Worm (Caenorhabditis elegans) whole organism, L4 larva: ENCODE measurements around the gene F56D6.9.

Source experiments
- D1046.2 ChIP-seq: fragments of 200-800 bp; sonication (Bioruptor generic); IDR thresholded peaks from 2 replicates; pipeline ENCODE4 v1.3.6; 2022; ENCODE audit warnings: missing genetic modification characterization, missing compliant biosample characterization
- F44E2.7 ChIP-seq: fragments of 200-800 bp; sonication (Bioruptor generic); IDR thresholded peaks from 2 replicates; pipeline ENCODE4 v2.1.2; 2022; ENCODE audit warnings: missing genetic modification characterization, missing compliant biosample characterization
- aha-1 ChIP-seq: fragments of 150-350 bp; peaks from one replicate; lab custom pipeline; 2014; ENCODE audit warnings: missing biosample characterization, missing genetic modification characterization
- ama-1 ChIP-seq: fragments of 150-350 bp; optimal IDR thresholded peaks from 2 replicates; lab custom pipeline; 2014; ENCODE audit warnings: inconsistent platforms, mixed read lengths
- arid-1 ChIP-seq: fragments of 200-800 bp; sonication (Bioruptor generic); conservative IDR thresholded peaks from 2 replicates; pipeline ENCODE4 v1.3.6; 2022; ENCODE audit warnings: missing genetic modification reagents, missing genetic modification characterization, missing compliant biosample characterization
- ceh-32 ChIP-seq: sonication (generic microtip); optimal IDR thresholded peaks from 2 replicates; lab custom pipeline; 2016; ENCODE audit warnings: mild to moderate bottlenecking, missing genetic modification characterization, missing compliant biosample characterization; ENCODE audit not compliant: poor library complexity
- ceh-82 ChIP-seq: sonication (generic microtip); optimal IDR thresholded peaks from 2 replicates; lab custom pipeline; 2017; ENCODE audit warnings: missing biosample characterization, missing genetic modification characterization
- daf-16 ChIP-seq, 3 experiments: sonication (generic microtip); optimal IDR thresholded peaks; 2 replicates each; lab custom pipeline; 2016 to 2017; ENCODE audit warnings: missing genetic modification characterization in 3 of 3, missing genetic modification reagents in 3 of 3, mild to moderate bottlenecking in 2 of 3, missing compliant biosample characterization in 2 of 3, missing biosample characterization in 1 of 3, moderate library complexity in 1 of 3
- dmd-6 ChIP-seq: fragments of 200-800 bp; sonication (Bioruptor generic); IDR thresholded peaks from 2 replicates; pipeline ENCODE4 v1.3.6; 2022; ENCODE audit warnings: missing genetic modification reagents, missing genetic modification characterization, missing compliant biosample characterization
- egl-27 ChIP-seq: sonication (generic microtip); optimal IDR thresholded peaks from 3 replicates; lab custom pipeline; 2017; ENCODE audit warnings: missing biosample characterization, missing genetic modification reagents, missing genetic modification characterization
- gei-8 ChIP-seq: fragments of 200-800 bp; sonication (Bioruptor generic); optimal IDR thresholded peaks from 2 replicates; lab custom pipeline; 2018; ENCODE audit warnings: mild to moderate bottlenecking, missing genetic modification characterization, missing compliant biosample characterization
- hif-1 ChIP-seq, 2 experiments: sonication (generic microtip); optimal IDR thresholded peaks; 2 replicates each; lab custom pipeline; 2016 to 2017; ENCODE audit warnings: missing compliant biosample characterization in 2 of 2, missing genetic modification characterization in 2 of 2, missing genetic modification reagents in 2 of 2, missing genotype in 2 of 2, mild to moderate bottlenecking in 1 of 2
- hlh-11 ChIP-seq: fragments of 200-800 bp; sonication (Bioruptor generic); optimal IDR thresholded peaks from 2 replicates; lab custom pipeline; 2018; ENCODE audit warnings: mild to moderate bottlenecking, missing genetic modification characterization, missing compliant biosample characterization
- hlh-30 ChIP-seq: sonication (generic microtip); optimal IDR thresholded peaks from 2 replicates; lab custom pipeline; 2017; ENCODE audit warnings: antibody characterized with exemption, mild to moderate bottlenecking, missing genetic modification characterization, missing compliant biosample characterization; ENCODE audit not compliant: insufficient read depth
- lin-1 ChIP-seq: fragments of 200-800 bp; sonication (Bioruptor generic); IDR thresholded peaks from 2 replicates; pipeline ENCODE4 v1.3.6; 2022; ENCODE audit warnings: missing genetic modification reagents, missing genetic modification characterization, missing compliant biosample characterization
- lin-29 ChIP-seq: fragments of 200-800 bp; sonication (Bioruptor generic); IDR thresholded peaks from 2 replicates; pipeline ENCODE4 v1.3.6; 2022; ENCODE audit warnings: missing genetic modification reagents, missing genetic modification characterization, missing compliant biosample characterization
- mdl-1 ChIP-seq, 2 experiments: fragments of 150-350 bp in 1 of 2; sonication (generic microtip) in 1 of 2; optimal IDR thresholded peaks; 2 replicates each; lab custom pipeline; 2014 to 2017; ENCODE audit warnings: missing biosample characterization in 2 of 2, missing genetic modification characterization in 2 of 2
- nhr-111 ChIP-seq: fragments of 200-800 bp; sonication (Bioruptor generic); optimal IDR thresholded peaks from 2 replicates; lab custom pipeline; 2018; ENCODE audit warnings: mild to moderate bottlenecking, missing genetic modification characterization, missing compliant biosample characterization
- nhr-28 ChIP-seq: fragments of 150-350 bp; optimal IDR thresholded peaks from 2 replicates; lab custom pipeline; 2014; ENCODE audit warnings: missing biosample characterization, missing genetic modification characterization
- nhr-41 ChIP-seq: fragments of 200-800 bp; sonication (Bioruptor generic); IDR thresholded peaks from 2 replicates; pipeline ENCODE4 v1.3.6; 2022; ENCODE audit warnings: missing genetic modification reagents, missing genetic modification characterization, missing compliant biosample characterization
- pqm-1 ChIP-seq: sonication (generic microtip); optimal IDR thresholded peaks from 2 replicates; lab custom pipeline; 2017; ENCODE audit warnings: missing biosample characterization, missing genetic modification characterization
- rbr-2 ChIP-seq: sonication (generic microtip); optimal IDR thresholded peaks from 2 replicates; lab custom pipeline; 2016; ENCODE audit warnings: missing genotype, missing genetic modification characterization, missing compliant biosample characterization
- saeg-2 ChIP-seq: fragments of 200-800 bp; sonication (Bioruptor generic); IDR thresholded peaks from 2 replicates; pipeline ENCODE4 v1.3.6; 2022; ENCODE audit warnings: missing genetic modification reagents, missing genetic modification characterization, missing compliant biosample characterization
- set-16 ChIP-seq: fragments of 200-800 bp; sonication (Bioruptor generic); IDR thresholded peaks from 2 replicates; pipeline ENCODE4 v1.3.6; 2022; ENCODE audit warnings: missing genetic modification reagents, missing genetic modification characterization, missing compliant biosample characterization
- snpc-1.2 ChIP-seq: fragments of 200-800 bp; sonication (Bioruptor generic); IDR thresholded peaks from 2 replicates; pipeline ENCODE4 v1.3.6; 2022; ENCODE audit warnings: missing genetic modification reagents, missing genetic modification characterization, missing compliant biosample characterization
- unc-130 ChIP-seq: sonication (generic microtip); optimal IDR thresholded peaks from 2 replicates; lab custom pipeline; 2016; ENCODE audit warnings: missing genetic modification reagents, missing genetic modification characterization, missing compliant biosample characterization
- unc-62 ChIP-seq, 3 experiments: fragments of 150-350 bp in 1 of 3; sonication (generic microtip); optimal IDR thresholded peaks in 2 of 3; peaks in 1 of 3; 1 replicate in 1 of 3; 2 replicates in 2 of 3; lab custom pipeline; 2014 to 2017; ENCODE audit warnings: missing biosample characterization in 3 of 3, missing genetic modification characterization in 3 of 3, missing genetic modification reagents in 3 of 3, missing genotype in 1 of 3
- zip-11 ChIP-seq: fragments of 200-800 bp; sonication (Bioruptor generic); IDR thresholded peaks from 2 replicates; pipeline ENCODE4 v1.3.6; 2022; ENCODE audit warnings: missing genetic modification characterization, missing compliant biosample characterization
- zip-2 ChIP-seq: fragments of 150-350 bp; optimal IDR thresholded peaks from 2 replicates; lab custom pipeline; 2014; ENCODE audit warnings: missing biosample characterization, missing genetic modification characterization

The F56D6.9 gene

DNA sequence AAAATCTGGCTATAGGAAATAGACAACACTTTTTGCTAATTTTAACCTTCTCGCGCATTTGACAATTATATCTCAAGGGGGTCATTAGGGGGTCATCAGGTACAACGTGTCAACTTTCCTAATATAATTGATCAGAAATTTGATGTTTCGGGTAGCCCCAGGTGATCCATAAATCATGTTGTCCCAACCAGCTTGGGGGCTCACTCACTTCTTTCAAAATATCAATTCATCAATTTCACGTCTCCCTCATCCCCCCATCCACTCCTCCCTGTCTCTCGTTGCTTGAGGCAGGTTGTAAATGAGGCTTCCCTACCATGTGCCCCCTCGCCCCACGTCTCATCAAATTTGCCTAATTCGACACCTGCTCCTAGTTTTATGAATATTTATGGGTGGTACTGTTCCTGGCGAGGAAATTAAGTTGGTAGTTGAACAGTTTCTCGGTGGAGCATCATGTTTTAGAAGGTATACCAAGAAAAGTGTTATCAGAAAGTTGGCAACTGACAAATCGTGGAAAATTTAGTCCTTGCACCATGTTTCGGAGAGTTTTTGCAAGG lies 34.1 kb upstream of the F56D6.9 start:
- TF ChIP-seq ceh-82 (tag; lab: Kevin White, UChicago) (no peak), unc-62 (GFP tag; optimal IDR thresholded peaks at IDR 0.05 in 1 of 2; lab: Kevin White, UChicago) (peak in 1 of 2 experiments; percentile 95), unc-62 (tag; optimal IDR thresholded peaks at IDR 0.05; lab: Kevin White, UChicago) (no peak)

DNA sequence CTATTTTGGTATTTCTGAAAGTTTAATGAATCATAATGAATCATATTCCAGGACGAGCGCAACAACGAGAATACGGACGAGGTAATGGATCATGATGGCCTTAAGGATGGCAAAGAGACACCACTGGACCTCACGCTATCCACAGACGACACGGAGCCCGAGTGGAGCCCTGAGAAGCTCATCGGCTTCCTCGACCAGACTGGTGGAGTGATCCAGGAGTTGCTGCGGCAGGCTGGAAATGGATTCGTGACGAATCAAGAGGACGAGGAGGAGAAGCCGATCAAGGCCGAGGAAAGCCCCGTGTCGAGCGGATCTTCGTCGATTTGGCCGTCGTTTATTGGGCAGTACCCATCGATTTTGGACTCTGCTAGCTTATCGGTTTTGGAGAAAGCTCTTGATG lies 32.6 kb upstream of the F56D6.9 start:
- no peak for TF ChIP-seq ceh-32
- TF ChIP-seq arid-1 (GFP tag; lab: Robert Waterston, UW): no peak
- peak; percentile 70; the same call in 1 of the 2 replicates for TF ChIP-seq set-16 (GFP tag; lab: Robert Waterston, UW)
- TF ChIP-seq hif-1 (tag; optimal IDR thresholded peaks at IDR 0.05; lab: Kevin White, UChicago): no peak

DNA sequence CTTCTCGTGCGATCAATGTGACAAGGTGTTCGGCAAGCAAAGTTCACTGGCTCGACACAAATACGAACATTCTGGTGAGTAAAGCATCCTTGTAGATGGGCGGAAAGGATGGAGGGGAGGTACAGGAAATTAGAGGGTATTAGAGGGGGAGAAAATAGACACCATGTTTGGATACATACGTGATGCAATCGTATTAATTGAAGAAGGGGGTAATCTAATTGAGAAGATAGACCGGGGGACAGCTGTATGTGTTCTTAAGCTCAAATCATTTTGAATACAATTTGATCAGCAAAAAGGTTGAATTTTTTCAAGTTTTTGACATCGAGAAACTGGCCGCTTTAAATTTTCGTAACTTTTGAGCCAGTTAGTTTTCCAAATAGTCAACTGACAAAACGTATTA lies 31.7 kb upstream of the F56D6.9 start:
- TF ChIP-seq unc-130 (GFP tag; lab: Kevin White, UChicago): no peak
- no peak for TF ChIP-seq egl-27 (tag; lab: Kevin White, UChicago)
- TF ChIP-seq lin-1 (GFP tag; lab: Robert Waterston, UW): no peak
- no peak for TF ChIP-seq pqm-1
- TF ChIP-seq gei-8: no peak
- no peak for TF ChIP-seq D1046.2
- no peak for TF ChIP-seq zip-11 (GFP tag; lab: Robert Waterston, UW)
- no peak for TF ChIP-seq snpc-1.2 (GFP tag; lab: Robert Waterston, UW)
- TF ChIP-seq lin-29: no peak
- no peak for TF ChIP-seq zip-2
- no peak for TF ChIP-seq F44E2.7 (GFP tag; lab: Robert Waterston, UW)
- TF ChIP-seq ama-1 (lab: Kevin White, UChicago): no peak

DNA sequence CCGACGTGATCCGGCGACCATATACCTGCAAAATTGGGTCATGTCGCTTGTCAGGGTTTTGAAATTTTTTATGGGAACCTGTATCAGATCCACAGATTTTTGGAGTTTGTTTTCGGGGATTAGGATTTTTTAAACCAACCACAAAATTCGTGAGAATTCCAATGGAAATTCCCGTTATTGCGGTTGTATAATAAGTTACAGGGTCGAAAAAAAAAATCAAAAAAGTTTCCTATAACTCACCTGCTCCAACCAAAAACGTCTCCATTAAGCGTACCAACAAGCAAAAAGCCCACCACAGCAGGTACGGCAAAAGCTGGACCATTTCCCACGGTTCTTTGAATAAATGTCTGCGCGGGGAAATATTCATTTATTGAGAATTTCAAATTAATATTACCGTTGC lies 29.2 kb upstream of the F56D6.9 start:
- TF ChIP-seq aha-1: peak; percentile 90
- no peak for TF ChIP-seq hlh-11 (tag; lab: Kevin White, UChicago)

DNA sequence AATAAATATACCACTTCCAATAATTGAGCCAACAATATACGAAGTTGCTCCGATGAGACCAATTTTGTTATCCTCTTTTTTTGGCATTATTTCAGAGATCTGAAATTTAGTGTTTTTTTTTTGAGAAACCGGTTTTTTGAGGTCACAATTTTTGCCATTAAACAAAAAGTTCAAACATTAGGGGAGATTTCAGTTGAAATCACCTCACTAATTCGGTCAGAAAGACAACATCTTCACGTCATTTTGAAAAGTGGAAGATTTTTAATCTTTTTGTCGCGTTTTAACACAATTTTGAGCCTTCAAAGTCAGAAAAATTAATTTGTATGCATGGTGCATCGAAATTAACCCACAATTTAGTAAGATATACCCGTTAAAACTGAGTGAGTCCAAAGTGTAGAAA lies 27.2 kb upstream of the F56D6.9 start, which contains the start of gene aat-8:
TSS of gene aat-8 (minus strand) at position 101 of the 400 bp plus-strand sequence.
- TF ChIP-seq aha-1 (peak; percentile 0), nhr-41 (GFP tag; lab: Robert Waterston, UW) (no peak), mdl-1 (tag; optimal IDR thresholded peaks at IDR 0.05; lab: Kevin White, UChicago) (no peak), nhr-111 (GFP tag; lab: Kevin White, UChicago) (no peak)

DNA sequence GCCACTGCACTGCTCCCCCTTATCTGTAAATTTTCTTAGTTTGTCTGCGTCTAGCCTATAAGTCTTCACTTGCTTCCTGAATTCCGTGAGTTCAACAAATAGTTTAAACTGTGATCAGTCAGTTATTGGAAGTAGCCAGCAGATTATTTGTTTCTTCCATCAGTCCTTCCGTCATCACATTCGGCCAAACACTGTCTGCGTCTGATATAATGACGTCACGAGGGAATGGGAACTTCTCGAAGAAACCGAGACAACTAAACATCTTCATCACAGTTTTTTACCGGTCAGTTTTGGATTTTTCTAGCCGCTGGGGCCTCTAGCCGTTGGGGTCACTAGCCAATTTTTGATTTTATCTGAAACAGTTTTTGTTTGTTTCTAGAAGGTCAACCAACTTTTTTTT lies 26.1 kb upstream of the F56D6.9 start:
- TF ChIP-seq daf-16 (GFP tag; optimal IDR thresholded peaks at IDR 0.05; lab: Kevin White, UChicago) (no peak), daf-16 (tag; optimal IDR thresholded peaks at IDR 0.05; lab: Kevin White, UChicago) (peak; percentile 36), saeg-2 (GFP tag; lab: Robert Waterston, UW) (no peak), rbr-2 (tag; lab: Kevin White, UChicago) (no peak), hlh-11 (tag; lab: Kevin White, UChicago) (peak; percentile 50), nhr-28 (tag; lab: Kevin White, UChicago) (peak; percentile 49), dmd-6 (GFP tag; lab: Robert Waterston, UW) (peak; percentile 24; the same call in 1 of the 2 replicates), hlh-30 (tag; lab: Kevin White, UChicago) (peak; percentile 12)
- TF ChIP-seq, all 104 proteins: peak for 5
